Worm (Caenorhabditis elegans) whole organism, young adult: ENCODE results near the gene srg-21.
A peak's percentile ranks its signal among the peaks of the same experiment; 100 is the strongest.

ENCODE experiments used
- B0336.3 ChIP-seq: fragments of 200-800 bp; sonication (Bioruptor generic); IDR thresholded peaks from 2 replicates; pipeline ENCODE4 v1.3.6; 2022; ENCODE audit warnings: missing genetic modification characterization, missing compliant biosample characterization
- D2030.7 ChIP-seq: fragments of 200-800 bp; sonication (Bioruptor generic); IDR thresholded peaks from 2 replicates; pipeline ENCODE4 v1.3.6; 2022; ENCODE audit warnings: missing genetic modification reagents, missing genetic modification characterization, missing compliant biosample characterization
- F10E7.11 ChIP-seq: sonication (generic microtip); optimal IDR thresholded peaks from 2 replicates; lab custom pipeline; 2017; ENCODE audit warnings: mild to moderate bottlenecking, missing genetic modification characterization, moderate library complexity, missing compliant biosample characterization
- F33H1.4 ChIP-seq: fragments of 200-800 bp; sonication (Bioruptor generic); IDR thresholded peaks from 2 replicates; pipeline ENCODE4 v1.3.6; 2022; ENCODE audit warnings: missing genetic modification reagents, missing genetic modification characterization, missing compliant biosample characterization
- F39B2.1 ChIP-seq: fragments of 200-800 bp; sonication (Bioruptor generic); IDR thresholded peaks from 2 replicates; pipeline ENCODE4 v1.3.6; 2022; ENCODE audit warnings: missing genetic modification reagents, missing genetic modification characterization, missing compliant biosample characterization
- F55B11.4 ChIP-seq: sonication (generic microtip); optimal IDR thresholded peaks from 2 replicates; lab custom pipeline; 2016; ENCODE audit warnings: missing compliant biosample characterization, missing genetic modification characterization, borderline replicate concordance; ENCODE audit not compliant: insufficient read depth
- F57A8.1 ChIP-seq: fragments of 200-800 bp; sonication (Bioruptor generic); optimal IDR thresholded peaks from 2 replicates; lab custom pipeline; 2018; ENCODE audit warnings: mild to moderate bottlenecking, missing genetic modification characterization, moderate library complexity, missing compliant biosample characterization
- K11D2.4 ChIP-seq: fragments of 200-800 bp; sonication (Bioruptor generic); IDR thresholded peaks from 2 replicates; pipeline ENCODE4 v1.3.6; 2022; ENCODE audit warnings: missing genetic modification reagents, missing genetic modification characterization, missing compliant biosample characterization
- K12H6.12 ChIP-seq: fragments of 200-800 bp; sonication (Bioruptor generic); optimal IDR thresholded peaks from 2 replicates; lab custom pipeline; 2018; ENCODE audit warnings: mild to moderate bottlenecking, missing genetic modification characterization, missing compliant biosample characterization
- Y67H2A.10 ChIP-seq: fragments of 200-800 bp; sonication (Bioruptor generic); conservative IDR thresholded peaks from 2 replicates; pipeline ENCODE4 v1.3.6; 2022; ENCODE audit warnings: missing genetic modification reagents, missing genetic modification characterization, missing compliant biosample characterization
- akir-1 ChIP-seq: fragments of 200-800 bp; sonication (Bioruptor generic); optimal IDR thresholded peaks from 2 replicates; lab custom pipeline; 2018; ENCODE audit warnings: mild to moderate bottlenecking, missing genetic modification characterization, moderate library complexity, missing compliant biosample characterization
- athp-1 ChIP-seq: sonication (generic microtip); optimal IDR thresholded peaks from 2 replicates; lab custom pipeline; 2017; ENCODE audit warnings: mild to moderate bottlenecking, missing genetic modification characterization, missing compliant biosample characterization
- attf-3 ChIP-seq: fragments of 200-800 bp; sonication (Bioruptor generic); conservative IDR thresholded peaks from 2 replicates; pipeline ENCODE4 v1.3.6; 2022; ENCODE audit warnings: missing genetic modification reagents, missing genetic modification characterization, missing compliant biosample characterization
- attf-6 ChIP-seq: fragments of 200-800 bp; sonication (Bioruptor generic); IDR thresholded peaks from 2 replicates; pipeline ENCODE4 v1.3.6; 2022; ENCODE audit warnings: missing genetic modification reagents, missing genetic modification characterization, missing compliant biosample characterization
- bed-1 ChIP-seq: fragments of 200-800 bp; sonication (Bioruptor generic); IDR thresholded peaks from 2 replicates; pipeline ENCODE4 v1.3.6; 2022; ENCODE audit warnings: missing genetic modification reagents, missing genetic modification characterization, missing compliant biosample characterization
- ceh-40 ChIP-seq: fragments of 200-800 bp; sonication (Bioruptor generic); IDR thresholded peaks from 2 replicates; pipeline ENCODE4 v1.3.6; 2022; ENCODE audit warnings: missing genetic modification characterization, missing compliant biosample characterization
- ceh-91 ChIP-seq: fragments of 200-800 bp; sonication (Bioruptor generic); IDR thresholded peaks from 2 replicates; pipeline ENCODE4 v1.3.6; 2022; ENCODE audit warnings: missing genetic modification reagents, missing genetic modification characterization, missing compliant biosample characterization
- dox-1 ChIP-seq: fragments of 200-800 bp; sonication (Bioruptor generic); IDR thresholded peaks from 2 replicates; pipeline ENCODE4 v1.3.6; 2022; ENCODE audit warnings: missing genetic modification reagents, missing genetic modification characterization, missing compliant biosample characterization
- dpff-1 ChIP-seq: sonication (generic microtip); optimal IDR thresholded peaks from 2 replicates; lab custom pipeline; 2017; ENCODE audit warnings: mild to moderate bottlenecking, missing genetic modification characterization, missing compliant biosample characterization
- egl-18 ChIP-seq: fragments of 200-800 bp; sonication (Bioruptor generic); IDR thresholded peaks from 2 replicates; pipeline ENCODE4 v1.3.6; 2022; ENCODE audit warnings: missing genetic modification reagents, missing genetic modification characterization, missing compliant biosample characterization
- ets-4 ChIP-seq: fragments of 200-800 bp; sonication (Bioruptor generic); optimal IDR thresholded peaks from 2 replicates; lab custom pipeline; 2018; ENCODE audit warnings: mild to moderate bottlenecking, missing genetic modification characterization, missing compliant biosample characterization
- him-1 ChIP-seq: sonication (generic microtip); optimal IDR thresholded peaks from 2 replicates; lab custom pipeline; 2016; ENCODE audit warnings: missing genotype, missing genetic modification reagents, missing genetic modification characterization, missing compliant biosample characterization
- hlh-12 ChIP-seq: sonication (generic microtip); optimal IDR thresholded peaks from 2 replicates; lab custom pipeline; 2016; ENCODE audit warnings: missing genetic modification characterization, missing compliant biosample characterization
- hsf-1 ChIP-seq: fragments of 200-800 bp; sonication (Bioruptor generic); IDR thresholded peaks from 2 replicates; pipeline ENCODE4 v1.3.6; 2022; ENCODE audit warnings: missing genetic modification reagents, missing genetic modification characterization, missing compliant biosample characterization
- lsl-1 ChIP-seq: fragments of 200-800 bp; sonication (Bioruptor generic); optimal IDR thresholded peaks from 2 replicates; lab custom pipeline; 2018; ENCODE audit warnings: mild to moderate bottlenecking, missing genetic modification characterization, moderate library complexity, missing compliant biosample characterization
- madf-3 ChIP-seq: fragments of 200-800 bp; sonication (Bioruptor generic); IDR thresholded peaks from 2 replicates; pipeline ENCODE4 v1.3.6; 2022; ENCODE audit warnings: missing genetic modification reagents, missing genetic modification characterization, missing compliant biosample characterization
- mes-4 ChIP-seq: sonication (generic microtip); optimal IDR thresholded peaks from 2 replicates; lab custom pipeline; 2016; ENCODE audit warnings: missing genotype, missing genetic modification characterization, missing compliant biosample characterization
- nfya-1 ChIP-seq: sonication (generic microtip); optimal IDR thresholded peaks from 2 replicates; lab custom pipeline; 2017; ENCODE audit warnings: antibody characterized with exemption, missing compliant biosample characterization, missing genetic modification characterization, borderline replicate concordance; ENCODE audit not compliant: insufficient read depth
- nfyb-1 ChIP-seq: fragments of 200-800 bp; sonication (Bioruptor generic); IDR thresholded peaks from 2 replicates; pipeline ENCODE4 v1.3.6; 2022; ENCODE audit warnings: missing genetic modification reagents, missing genetic modification characterization, missing compliant biosample characterization
- nhr-179 ChIP-seq: sonication (generic microtip); optimal IDR thresholded peaks from 2 replicates; lab custom pipeline; 2016; ENCODE audit warnings: mild to moderate bottlenecking, missing genetic modification characterization, missing compliant biosample characterization
- pbrm-1 ChIP-seq: fragments of 200-800 bp; sonication (Bioruptor generic); IDR thresholded peaks from 2 replicates; pipeline ENCODE4 v1.3.6; 2022; ENCODE audit warnings: missing genetic modification reagents, missing genetic modification characterization, missing compliant biosample characterization
- rcor-1 ChIP-seq: fragments of 200-800 bp; sonication (Bioruptor generic); IDR thresholded peaks from 2 replicates; pipeline ENCODE4 v1.3.6; 2022; ENCODE audit warnings: missing genetic modification reagents, missing genetic modification characterization, missing compliant biosample characterization
- repo-1 ChIP-seq: sonication (generic microtip); optimal IDR thresholded peaks from 2 replicates; lab custom pipeline; 2017; ENCODE audit warnings: mild to moderate bottlenecking, missing genetic modification characterization, missing compliant biosample characterization
- snpc-1.3 ChIP-seq: sonication (generic microtip); optimal IDR thresholded peaks from 2 replicates; lab custom pipeline; 2017; ENCODE audit warnings: missing genetic modification characterization, mild to moderate bottlenecking, missing compliant biosample characterization, antibody characterized with exemption, moderate library complexity, missing genotype, missing genetic modification reagents; ENCODE audit not compliant: insufficient read depth
- snpc-3.4 ChIP-seq: sonication (generic microtip); optimal IDR thresholded peaks from 2 replicates; lab custom pipeline; 2017; ENCODE audit warnings: missing genetic modification characterization, mild to moderate bottlenecking, missing compliant biosample characterization, antibody characterized with exemption, moderate library complexity, missing genotype, missing genetic modification reagents
- snpc-4 ChIP-seq, 5 experiments: fragments of 150-350 bp in 1 of 5; sonication (generic microtip) in 4 of 5; optimal IDR thresholded peaks; 2 replicates each; lab custom pipeline; 2014 to 2018; ENCODE audit warnings: missing genetic modification characterization in 5 of 5, missing biosample characterization in 3 of 5, antibody characterized with exemption in 2 of 5, mild to moderate bottlenecking in 2 of 5, missing compliant biosample characterization in 2 of 5, missing genotype in 2 of 5, moderate library complexity in 2 of 5, missing genetic modification reagents in 1 of 5
- tbp1 ChIP-seq: fragments of 200-800 bp; sonication (Bioruptor generic); optimal IDR thresholded peaks from 2 replicates; lab custom pipeline; 2018; ENCODE audit warnings: mild to moderate bottlenecking, missing genetic modification characterization, missing compliant biosample characterization
- tlf-1 ChIP-seq: fragments of 200-800 bp; sonication (Bioruptor generic); optimal IDR thresholded peaks from 2 replicates; lab custom pipeline; 2018; ENCODE audit warnings: mild to moderate bottlenecking, missing genetic modification characterization, missing compliant biosample characterization
- xnd-1 ChIP-seq: sonication (generic microtip); optimal IDR thresholded peaks from 2 replicates; lab custom pipeline; 2016; ENCODE audit warnings: missing genotype, missing genetic modification reagents, missing genetic modification characterization, missing compliant biosample characterization
- zfh-2 ChIP-seq: fragments of 200-800 bp; sonication (Bioruptor generic); conservative IDR thresholded peaks from 2 replicates; pipeline ENCODE4 v1.3.6; 2022; ENCODE audit warnings: missing genetic modification reagents, missing genetic modification characterization, missing compliant biosample characterization
- zim-3 ChIP-seq: sonication (generic microtip); optimal IDR thresholded peaks from 2 replicates; lab custom pipeline; 2017; ENCODE audit warnings: mild to moderate bottlenecking, missing genetic modification characterization, moderate library complexity, missing compliant biosample characterization
- ztf-25 ChIP-seq: fragments of 200-800 bp; sonication (Bioruptor generic); IDR thresholded peaks from 2 replicates; pipeline ENCODE4 v1.3.6; 2022; ENCODE audit warnings: missing genetic modification reagents, missing genetic modification characterization, missing compliant biosample characterization

The srg-21 gene

ce11 chrII:3062222-3062621 is 28.9 kb downstream of the srg-21 start (continued):
- TF ChIP-seq hsf-1 = no peak
- no peak for TF ChIP-seq F10E7.11 (tag; lab: Kevin White, UChicago)
- TF ChIP-seq bed-1 (GFP tag; lab: Robert Waterston, UW) = no peak
- no peak for TF ChIP-seq dpff-1 (tag; lab: Kevin White, UChicago)
- 0 out of 2 replicates have a peak, but pooled peaks have one; percentile 33 for TF ChIP-seq K11D2.4 (GFP tag; lab: Robert Waterston, UW)
- TF ChIP-seq, all 124 proteins: peak for 44

ce11 chrII:3061605-3062004 is 29.6 kb downstream of the srg-21 start:
- TF ChIP-seq zfh-2 (GFP tag; lab: Robert Waterston, UW) = peak; percentile 63
- no peak for TF ChIP-seq tlf-1 (GFP tag; lab: Kevin White, UChicago)

ce11 chrII:3060782-3061181 is 30.4 kb downstream of the srg-21 start, which contains the start of gene Y25C1A.6:
Y25C1A.6 (plus strand) TSS chrII:3061082.
- TF ChIP-seq K12H6.12 (tag; lab: Kevin White, UChicago) (no peak), pbrm-1 (no peak), zim-3 (no peak), snpc-3.4 (tag; lab: Kevin White, UChicago) (no peak), mes-4 (tag; lab: Kevin White, UChicago) (no peak), B0336.3 (GFP tag; lab: Robert Waterston, UW) (no peak), rcor-1 (no peak), Y67H2A.10 (no peak), hlh-12 (tag; lab: Kevin White, UChicago) (no peak), ztf-25 (GFP tag; lab: Robert Waterston, UW) (no peak), ceh-40 (GFP tag; lab: Robert Waterston, UW) (no peak), nfya-1 (no peak), F57A8.1 (GFP tag; lab: Kevin White, UChicago) (no peak), akir-1 (GFP tag; lab: Kevin White, UChicago) (no peak)

- TF ChIP-seq snpc-1.3 (tag; lab: Kevin White, UChicago) (no peak), nfyb-1 (0 out of 2 replicates have a peak, but pooled peaks have one; percentile 18), dox-1 (GFP tag; lab: Robert Waterston, UW) (peak; percentile 48; the same call in 1 of the 2 replicates), B0336.3 (GFP tag; lab: Robert Waterston, UW) (0 out of 2 replicates have a peak, but pooled peaks have one; percentile 18), egl-18 (GFP tag; lab: Robert Waterston, UW) (no peak), F55B11.4 (tag; lab: Kevin White, UChicago) (no peak), hsf-1 (no peak), repo-1 (tag; lab: Kevin White, UChicago) (no peak), tbp1 (GFP tag; lab: Kevin White, UChicago) (peak; percentile 40), F39B2.1 (no peak), athp-1 (tag; lab: Kevin White, UChicago) (peak; percentile 54), attf-3 (no peak), D2030.7 (GFP tag; lab: Robert Waterston, UW) (peak; percentile 79), tlf-1 (GFP tag; lab: Kevin White, UChicago) (peak; percentile 5), F33H1.4 (GFP tag; lab: Robert Waterston, UW) (peak; percentile 84), attf-6 (GFP tag; lab: Robert Waterston, UW) (no peak), madf-3 (no peak), snpc-4 (GFP tag; optimal IDR thresholded peaks at IDR 0.05; lab: Kevin White, UChicago) (no peak), snpc-4 (tag; optimal IDR thresholded peaks at IDR 0.05; lab: Kevin White, UChicago) (peak in 1 of 4 experiments; percentile 9), ets-4 (GFP tag; lab: Kevin White, UChicago) (no peak), ceh-91 (GFP tag; lab: Robert Waterston, UW) (peak; percentile 75), lsl-1 (GFP tag; lab: Kevin White, UChicago) (peak; percentile 100), xnd-1 (tag; lab: Kevin White, UChicago) (peak; percentile 96), him-1 (peak; percentile 76), snpc-3.4 (tag; lab: Kevin White, UChicago) (peak; percentile 40), nhr-179 (tag; lab: Kevin White, UChicago) (no peak)
Observed at ce11 chrII:3056266-3056872, 34.8 kb downstream of the srg-21 start, which contains the start of gene lin-8. lin-8 (plus strand) TSS chrII:3056822.
